Worm (Caenorhabditis elegans) whole organism, late embryonic: Measurements from ENCODE around the gene glna-1.

ENCODE experiments used
- ama-1 ChIP-seq: fragments of 150-350 bp; optimal IDR thresholded peaks from 2 replicates; lab custom pipeline; 2014
- elt-2 ChIP-seq: sonication (generic microtip); optimal IDR thresholded peaks from 2 replicates; lab custom pipeline; 2016; ENCODE audit warnings: missing genetic modification reagents, missing genetic modification characterization, missing compliant biosample characterization
- ets-4 ChIP-seq: sonication (generic microtip); optimal IDR thresholded peaks from 2 replicates; lab custom pipeline; 2016; ENCODE audit warnings: missing genetic modification characterization, missing compliant biosample characterization
- hlh-6 ChIP-seq: sonication (generic microtip); optimal IDR thresholded peaks from 2 replicates; lab custom pipeline; 2016; ENCODE audit warnings: missing genotype, missing genetic modification characterization, missing compliant biosample characterization
- nfya-1 ChIP-seq: sonication (generic microtip); optimal IDR thresholded peaks from 2 replicates; lab custom pipeline; 2017; ENCODE audit warnings: missing genetic modification characterization, mild to moderate bottlenecking, missing compliant biosample characterization, antibody characterized with exemption, moderate library complexity
- odd-2 ChIP-seq: sonication (generic microtip); optimal IDR thresholded peaks from 2 replicates; lab custom pipeline; 2017; ENCODE audit warnings: antibody characterized with exemption, mild to moderate bottlenecking, missing genetic modification characterization, missing compliant biosample characterization
- pha-4 ChIP-seq: fragments of 150-350 bp; optimal IDR thresholded peaks from 2 replicates; lab custom pipeline; 2018; ENCODE audit warnings: missing biosample characterization, missing genetic modification reagents, missing genetic modification characterization
- pros-1 ChIP-seq: fragments of 150-350 bp; optimal IDR thresholded peaks from 2 replicates; lab custom pipeline; 2014; ENCODE audit warnings: missing biosample characterization, missing genetic modification reagents, missing genetic modification characterization
- tbx-2 ChIP-seq: sonication (generic microtip); optimal IDR thresholded peaks from 2 replicates; lab custom pipeline; 2016; ENCODE audit warnings: missing genetic modification characterization, missing compliant biosample characterization
- tbx-7 ChIP-seq: sonication (generic microtip); optimal IDR thresholded peaks from 2 replicates; lab custom pipeline; 2016; ENCODE audit warnings: missing genotype, missing genetic modification characterization, missing compliant biosample characterization
- ttx-3 ChIP-seq: sonication (generic microtip); optimal IDR thresholded peaks from 2 replicates; lab custom pipeline; 2016; ENCODE audit warnings: missing genetic modification reagents, missing genetic modification characterization, missing compliant biosample characterization
- unc-86 ChIP-seq: sonication (generic microtip); optimal IDR thresholded peaks from 2 replicates; lab custom pipeline; 2016; ENCODE audit warnings: missing genetic modification characterization, missing compliant biosample characterization

ce11 chrII:14772113-14772512 lies 38.8 kb upstream of the glna-1 start:
- TF ChIP-seq tbx-2 (no peak), nfya-1 (tag; lab: Kevin White, UChicago) (no peak), ttx-3 (tag; lab: Kevin White, UChicago) (no peak), odd-2 (tag; lab: Kevin White, UChicago) (no peak), ama-1 (lab: Kevin White, UChicago) (no peak), ets-4 (tag; lab: Kevin White, UChicago) (no peak), tbx-7 (tag; lab: Kevin White, UChicago) (no peak), elt-2 (tag; lab: Kevin White, UChicago) (no peak), pros-1 (tag; lab: Kevin White, UChicago) (no peak), pha-4 (tag; lab: Kevin White, UChicago) (no peak), hlh-6 (tag; lab: Kevin White, UChicago) (no peak), unc-86 (no peak)
